Fruit fly (Drosophila melanogaster) whole organism, embryonic: ENCODE measurements around the gene Use1.

Source experiments
- Abd-B ChIP-seq: fragments of 200-800 bp; sonication (Bioruptor generic); optimal IDR thresholded peaks from 2 replicates; lab custom pipeline; 2018; ENCODE audit warnings: missing biosample characterization, mild to moderate bottlenecking, missing genetic modification characterization, moderate library complexity
- B-H1 ChIP-seq: fragments of 200-800 bp; sonication (Bioruptor generic); IDR thresholded peaks from 3 replicates; pipeline ENCODE4 v1.3.6; 2022; ENCODE audit warnings: missing biosample characterization, missing genetic modification characterization
- Bdp1 ChIP-seq: fragments of 200-800 bp; sonication (Bioruptor generic); optimal IDR thresholded peaks from 3 replicates; lab custom pipeline; 2016; ENCODE audit warnings: missing biosample characterization, missing genetic modification characterization
- CG10209 ChIP-seq: fragments of 200-800 bp; sonication (Bioruptor generic); optimal IDR thresholded peaks from 3 replicates; lab custom pipeline; 2017; ENCODE audit warnings: missing biosample characterization, mild to moderate bottlenecking, missing genetic modification characterization, missing genetic modification reagents
- CG10543 ChIP-seq: fragments of 200-800 bp; sonication (Bioruptor generic); optimal IDR thresholded peaks from 3 replicates; lab custom pipeline; 2017; ENCODE audit warnings: missing biosample characterization, mild to moderate bottlenecking, missing genetic modification characterization, moderate library complexity
- CG12071 ChIP-seq: fragments of 200-800 bp; sonication (Bioruptor generic); optimal IDR thresholded peaks from 3 replicates; lab custom pipeline; 2018; ENCODE audit warnings: missing biosample characterization, mild to moderate bottlenecking, missing genetic modification characterization
- CG1233 ChIP-seq: fragments of 200-800 bp; sonication (Bioruptor generic); optimal IDR thresholded peaks from 4 replicates; lab custom pipeline; 2018; ENCODE audit warnings: missing biosample characterization, mild to moderate bottlenecking, missing genetic modification characterization
- CG13624 ChIP-seq: fragments of 200-800 bp; sonication (Bioruptor generic); optimal IDR thresholded peaks from 2 replicates; lab custom pipeline; 2016; ENCODE audit warnings: missing biosample characterization, missing genetic modification characterization
- CG15269 ChIP-seq: fragments of 200-800 bp; sonication (Bioruptor generic); optimal IDR thresholded peaks from 2 replicates; lab custom pipeline; 2018; ENCODE audit warnings: missing biosample characterization, mild to moderate bottlenecking, missing genetic modification characterization, moderate library complexity
- CG16815 ChIP-seq: fragments of 200-800 bp; sonication (Bioruptor generic); optimal IDR thresholded peaks from 3 replicates; lab custom pipeline; 2017; ENCODE audit warnings: missing biosample characterization, mild to moderate bottlenecking, missing genetic modification characterization
- CG17359 ChIP-seq: fragments of 200-800 bp; sonication (Bioruptor generic); optimal IDR thresholded peaks from 3 replicates; lab custom pipeline; 2018; ENCODE audit warnings: missing biosample characterization, mild to moderate bottlenecking, missing genetic modification characterization, moderate library complexity
- CG18011 ChIP-seq: fragments of 200-800 bp; sonication (Bioruptor generic); optimal IDR thresholded peaks from 2 replicates; lab custom pipeline; 2017; ENCODE audit warnings: missing biosample characterization, missing genetic modification characterization, mild to moderate bottlenecking, moderate library complexity, missing genotype
- CG2678 ChIP-seq: fragments of 200-800 bp; sonication (Bioruptor generic); optimal IDR thresholded peaks from 3 replicates; lab custom pipeline; 2019; ENCODE audit warnings: missing biosample characterization, mild to moderate bottlenecking, missing genetic modification characterization, moderate library complexity
- CG4360 ChIP-seq: fragments of 200-800 bp; sonication (Bioruptor generic); IDR thresholded peaks from 2 replicates; pipeline ENCODE4 v1.3.6; 2022; ENCODE audit warnings: missing biosample characterization, missing genetic modification characterization
- CG8924 ChIP-seq: fragments of 200-800 bp; optimal IDR thresholded peaks from 3 replicates; lab custom pipeline; 2019; ENCODE audit warnings: missing biosample characterization, mild to moderate bottlenecking, missing genetic modification characterization, moderate library complexity
- Chrac-16 ChIP-seq: fragments of 200-800 bp; sonication (Bioruptor generic); optimal IDR thresholded peaks from 3 replicates; lab custom pipeline; 2016; ENCODE audit warnings: missing biosample characterization, missing genetic modification characterization
- CrebB ChIP-seq: fragments of 200-800 bp; sonication (Bioruptor generic); optimal IDR thresholded peaks from 3 replicates; lab custom pipeline; 2018; ENCODE audit warnings: missing biosample characterization, mild to moderate bottlenecking, missing genetic modification characterization
- Dbx ChIP-seq: fragments of 200-800 bp; sonication (Bioruptor generic); IDR thresholded peaks from 3 replicates; pipeline ENCODE4 v1.3.6; 2022; ENCODE audit warnings: missing biosample characterization, missing genetic modification characterization
- Gug ChIP-seq: fragments of 200-800 bp; sonication (Bioruptor generic); IDR thresholded peaks from 4 replicates; pipeline ENCODE4 v1.3.6; 2022; ENCODE audit warnings: missing biosample characterization, missing genetic modification characterization
- HLH3B ChIP-seq: fragments of 200-800 bp; sonication (Bioruptor generic); IDR thresholded peaks from 2 replicates; pipeline ENCODE4 v1.3.6; 2022; ENCODE audit warnings: missing biosample characterization, missing genetic modification characterization
- HLH54F ChIP-seq: fragments of 200-800 bp; sonication (Bioruptor generic); optimal IDR thresholded peaks from 3 replicates; lab custom pipeline; 2016; ENCODE audit warnings: missing biosample characterization, missing genetic modification characterization
- Hand ChIP-seq: fragments of 200-800 bp; sonication (Bioruptor generic); optimal IDR thresholded peaks from 2 replicates; lab custom pipeline; 2017; ENCODE audit warnings: mild to moderate bottlenecking, missing biosample characterization, missing genetic modification reagents, missing genetic modification characterization
- Hmr ChIP-seq: fragments of 200-800 bp; sonication (Bioruptor generic); optimal IDR thresholded peaks from 3 replicates; lab custom pipeline; 2017; ENCODE audit warnings: mild to moderate bottlenecking, missing biosample characterization, missing genetic modification reagents, missing genetic modification characterization
- Hsf ChIP-seq: fragments of 200-800 bp; sonication (Bioruptor generic); optimal IDR thresholded peaks from 3 replicates; lab custom pipeline; 2016; ENCODE audit warnings: missing biosample characterization, missing genetic modification characterization
- Med ChIP-seq: fragments of 200-800 bp; sonication (Bioruptor generic); peaks from one replicate; lab custom pipeline; 2016; ENCODE audit warnings: missing biosample characterization, missing genetic modification characterization, mild to moderate bottlenecking, inconsistent platforms, moderate library complexity
- Myb ChIP-seq: fragments of 200-800 bp; sonication (Bioruptor generic); optimal IDR thresholded peaks from 2 replicates; lab custom pipeline; 2016; ENCODE audit warnings: missing biosample characterization, missing genetic modification characterization
- NC2α ChIP-seq: fragments of 200-800 bp; sonication (Bioruptor generic); optimal IDR thresholded peaks from 2 replicates; lab custom pipeline; 2016; ENCODE audit warnings: missing biosample characterization, missing genetic modification characterization
- Nf-YA ChIP-seq: fragments of 200-800 bp; sonication (Bioruptor generic); IDR thresholded peaks from 2 replicates; pipeline ENCODE4 v1.3.6; 2022; ENCODE audit warnings: missing biosample characterization, missing genetic modification characterization
- Pdp1 ChIP-seq, 2 experiments: fragments of 200-800 bp; sonication (Bioruptor generic); optimal IDR thresholded peaks; 3 replicates each; lab custom pipeline; 2016; ENCODE audit warnings: missing biosample characterization in 2 of 2, missing genetic modification characterization in 2 of 2, mild to moderate bottlenecking in 1 of 2, moderate library complexity in 1 of 2
- Xrp1 ChIP-seq: fragments of 200-800 bp; sonication (Bioruptor generic); IDR thresholded peaks from 2 replicates; pipeline ENCODE4 v1.3.6; 2022; ENCODE audit warnings: missing biosample characterization, missing genetic modification characterization
- abd-A ChIP-seq: fragments of 200-800 bp; sonication (Bioruptor generic); optimal IDR thresholded peaks from 3 replicates; lab custom pipeline; 2019; ENCODE audit warnings: missing biosample characterization, mild to moderate bottlenecking, missing genetic modification characterization, moderate library complexity
- ase ChIP-seq: fragments of 200-800 bp; sonication (Bioruptor generic); IDR thresholded peaks from 3 replicates; pipeline ENCODE4 v1.3.6; 2022; ENCODE audit warnings: missing biosample characterization, missing genetic modification characterization
- chif ChIP-seq, 2 experiments: fragments of 200-800 bp; sonication (Bioruptor generic); optimal IDR thresholded peaks; 3 replicates each; lab custom pipeline; 2016; ENCODE audit warnings: missing biosample characterization in 2 of 2, missing genetic modification characterization in 2 of 2
- gcm2 ChIP-seq: fragments of 200-800 bp; sonication (Bioruptor generic); optimal IDR thresholded peaks from 2 replicates; lab custom pipeline; 2016; ENCODE audit warnings: missing biosample characterization, missing genetic modification characterization
- ham ChIP-seq: fragments of 200-800 bp; sonication (Bioruptor generic); IDR thresholded peaks from 2 replicates; pipeline ENCODE4 v1.3.6; 2022; ENCODE audit warnings: missing biosample characterization, missing genetic modification characterization
- lab ChIP-seq: fragments of 200-800 bp; sonication (Bioruptor generic); optimal IDR thresholded peaks from 3 replicates; lab custom pipeline; 2017; ENCODE audit warnings: missing biosample characterization, missing genetic modification characterization, mild to moderate bottlenecking, moderate library complexity, missing genetic modification reagents
- mld ChIP-seq: fragments of 200-800 bp; sonication (Bioruptor generic); IDR thresholded peaks from 3 replicates; pipeline ENCODE4 v1.3.6; 2022; ENCODE audit warnings: missing biosample characterization, missing genetic modification characterization; ENCODE audit not compliant: partially characterized antibody
- nmo ChIP-seq: fragments of 200-800 bp; sonication (Bioruptor generic); optimal IDR thresholded peaks from 2 replicates; lab custom pipeline; 2018; ENCODE audit warnings: missing biosample characterization, mild to moderate bottlenecking, missing genetic modification characterization, moderate library complexity
- oc ChIP-seq: fragments of 200-800 bp; sonication (Bioruptor generic); optimal IDR thresholded peaks from 2 replicates; lab custom pipeline; 2018; ENCODE audit warnings: missing biosample characterization, mild to moderate bottlenecking, missing genetic modification characterization, moderate library complexity
- org-1 ChIP-seq: fragments of 200-800 bp; sonication (Bioruptor generic); optimal IDR thresholded peaks from 2 replicates; lab custom pipeline; 2017; ENCODE audit warnings: missing biosample characterization, missing genetic modification characterization
- peb ChIP-seq: fragments of 200-800 bp; sonication (Bioruptor generic); IDR thresholded peaks from 2 replicates; pipeline ENCODE4 v1.3.6; 2022; ENCODE audit warnings: missing biosample characterization, missing genetic modification characterization
- prd ChIP-seq, 3 experiments: fragments of >200 bp in 2 of 3; fragments of 200-800 bp in 1 of 3; sonication (Bioruptor generic) in 1 of 3; optimal IDR thresholded peaks in 2 of 3; IDR thresholded peaks in 1 of 3; 2 replicates in 2 of 3; 3 replicates in 1 of 3; pipeline versions ENCODE4 v1.3.6 to Lab custom; 2017 to 2022; ENCODE audit warnings: missing biosample characterization in 1 of 3, missing genetic modification characterization in 1 of 3
- psq ChIP-seq: fragments of 200-800 bp; sonication (Bioruptor generic); optimal IDR thresholded peaks from 2 replicates; lab custom pipeline; 2017; ENCODE audit warnings: missing biosample characterization, missing genetic modification characterization
- schlank ChIP-seq: fragments of 200-800 bp; sonication (Bioruptor generic); optimal IDR thresholded peaks from 2 replicates; lab custom pipeline; 2018; ENCODE audit warnings: missing biosample characterization, mild to moderate bottlenecking, missing genetic modification characterization
- sens ChIP-seq: fragments of 200-800 bp; sonication (Bioruptor generic); peaks from one replicate; lab custom pipeline; 2016; ENCODE audit warnings: missing biosample characterization, missing genetic modification characterization
- sim ChIP-seq: fragments of 200-800 bp; sonication (Bioruptor generic); IDR thresholded peaks from 2 replicates; pipeline ENCODE4 v1.3.6; 2022; ENCODE audit warnings: missing biosample characterization, missing genetic modification characterization
- sr ChIP-seq: fragments of 200-800 bp; sonication (Bioruptor generic); IDR thresholded peaks from 3 replicates; pipeline ENCODE4 v1.3.6; 2022; ENCODE audit warnings: missing biosample characterization, missing genetic modification characterization
- stc ChIP-seq: fragments of 200-800 bp; sonication (Bioruptor generic); IDR thresholded peaks from 2 replicates; pipeline ENCODE4 v1.3.6; 2022; ENCODE audit warnings: missing biosample characterization, missing genetic modification characterization

Use1 gene

DNA sequence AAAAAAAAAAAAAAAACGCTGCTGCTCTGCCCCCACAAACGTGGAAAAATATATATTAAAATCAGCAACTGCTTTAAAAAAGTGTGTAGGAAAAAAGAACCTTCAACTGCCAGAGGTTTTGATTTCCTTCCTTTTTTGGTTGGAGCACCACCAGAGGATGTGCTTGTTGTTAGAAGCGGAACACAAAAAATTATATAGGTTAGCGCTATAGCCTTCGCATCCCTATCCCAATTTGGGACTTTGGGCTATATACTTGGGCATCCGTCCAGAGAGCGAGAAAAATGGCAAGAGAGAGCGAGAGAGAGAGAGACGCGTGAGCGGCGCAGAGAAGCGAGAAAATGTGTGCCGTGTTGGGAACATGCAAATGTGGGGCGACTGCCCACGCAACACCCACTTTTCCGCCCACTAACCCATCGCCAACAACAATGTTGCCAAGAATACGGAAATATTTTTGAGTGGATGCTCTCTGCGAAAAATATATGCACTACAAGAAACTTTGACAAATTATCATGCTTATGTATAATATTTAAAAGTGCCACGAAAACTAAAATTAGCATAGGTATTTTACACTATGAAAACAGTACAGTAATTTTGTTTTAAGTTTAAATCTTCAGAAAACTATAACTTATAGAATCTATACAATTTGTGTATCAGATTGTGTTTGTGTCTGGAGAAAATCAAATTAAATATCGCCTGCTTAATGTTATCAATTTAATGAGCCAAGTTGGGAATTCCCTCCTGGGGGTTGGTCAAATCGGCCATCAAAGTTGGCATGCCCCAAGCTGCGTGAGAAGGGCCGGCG is 9.9 kb downstream of the Use1 start (continued):
- TF ChIP-seq ase (GFP tag; lab: Robert Waterston, UW) (no peak), oc (tag; lab: Kevin White, UChicago) (no peak), HLH54F (GFP tag; lab: Kevin White, UChicago) (peak; percentile 49), abd-A (peak; percentile 28), peb (no peak), NC2α (GFP tag; lab: Kevin White, UChicago) (no peak), CG13624 (GFP tag; lab: Kevin White, UChicago) (peak; percentile 29), CG10543 (peak; percentile 65), CG12071 (GFP tag; lab: Kevin White, UChicago) (no peak), org-1 (GFP tag; lab: Kevin White, UChicago) (peak; percentile 59), Pdp1 (GFP tag; optimal IDR thresholded peaks at IDR 0.05; lab: Kevin White, UChicago) (peak; percentile 30 to 48), Abd-B (GFP tag; lab: Kevin White, UChicago) (peak; percentile 50), CG15269 (peak; percentile 65), Hmr (GFP tag; lab: Kevin White, UChicago) (peak; percentile 78), Bdp1 (GFP tag; lab: Kevin White, UChicago) (peak; percentile 39), Gug (GFP tag; lab: Robert Waterston, UW) (peak; percentile 44; the same call in 2 of the 4 replicates), stc (GFP tag; lab: Robert Waterston, UW) (0 out of 2 replicates have a peak, but pooled peaks have one; percentile 44), CG1233 (peak; percentile 21), prd (optimal IDR thresholded peaks at IDR 0.05; lab: Kevin White, UChicago) (no peak), prd (GFP tag; IDR thresholded peaks at IDR 0.05; lab: Robert Waterston, UW) (peak; percentile 34; the same call in 1 of the 3 replicates), CG8924 (peak; percentile 49), mld (GFP tag; lab: Robert Waterston, UW) (no peak), nmo (peak; percentile 27), sim (peak; percentile 13; the same call in 1 of the 2 replicates), Chrac-16 (GFP tag; lab: Kevin White, UChicago) (no peak), schlank (tag; lab: Kevin White, UChicago) (peak; percentile 42), sr (GFP tag; lab: Robert Waterston, UW) (peak; percentile 99), Myb (GFP tag; lab: Kevin White, UChicago) (peak; percentile 32), gcm2 (no peak), Med (GFP tag; lab: Kevin White, UChicago) (peak; percentile 82), psq (GFP tag; lab: Kevin White, UChicago) (no peak), CG16815 (GFP tag; lab: Kevin White, UChicago) (peak; percentile 16), lab (GFP tag; lab: Kevin White, UChicago) (peak; percentile 80), Hand (GFP tag; lab: Kevin White, UChicago) (peak; percentile 68), ham (GFP tag; lab: Robert Waterston, UW) (no peak), HLH3B (GFP tag; lab: Robert Waterston, UW) (0 out of 2 replicates have a peak, but pooled peaks have one; percentile 42), sens (GFP tag; lab: Kevin White, UChicago) (peak; percentile 89), CrebB (tag; lab: Kevin White, UChicago) (no peak), CG18011 (GFP tag; lab: Kevin White, UChicago) (peak; percentile 18), CG10209 (GFP tag; lab: Kevin White, UChicago) (peak; percentile 45), CG17359 (tag; lab: Kevin White, UChicago) (peak; percentile 46), CG4360 (GFP tag; lab: Robert Waterston, UW) (peak; percentile 19; the same call in 1 of the 2 replicates), B-H1 (peak; percentile 15; the same call in 1 of the 3 replicates), Dbx (GFP tag; lab: Robert Waterston, UW) (peak; percentile 66; the same call in 2 of the 3 replicates), Xrp1 (peak; percentile 48; the same call in 1 of the 2 replicates), chif (GFP tag; optimal IDR thresholded peaks at IDR 0.05; lab: Kevin White, UChicago) (peak in 1 of 2 experiments; percentile 1), Nf-YA (GFP tag; lab: Robert Waterston, UW) (0 out of 2 replicates have a peak, but pooled peaks have one; percentile 19), Hsf (GFP tag; lab: Kevin White, UChicago) (peak; percentile 22), CG2678 (tag; lab: Kevin White, UChicago) (peak; percentile 77)
